Worm (Caenorhabditis elegans) whole organism, early embryonic: ENCODE measurements around the gene C56G2.4.

Experiments used
- B0310.2 ChIP-seq: sonication (generic microtip); optimal IDR thresholded peaks from 2 replicates; lab custom pipeline; 2016; ENCODE audit warnings: mild to moderate bottlenecking, missing genetic modification characterization, missing compliant biosample characterization
- F13C5.2 ChIP-seq: sonication (generic microtip); optimal IDR thresholded peaks from 2 replicates; lab custom pipeline; 2017; ENCODE audit warnings: mild to moderate bottlenecking, missing genetic modification characterization, inconsistent platforms, missing compliant biosample characterization
- ama-1 ChIP-seq: fragments of 150-350 bp; optimal IDR thresholded peaks from 2 replicates; lab custom pipeline; 2014
- flt-1 ChIP-seq: fragments of 200-800 bp; sonication (Bioruptor generic); IDR thresholded peaks from 2 replicates; pipeline ENCODE4 v1.3.6; 2022; ENCODE audit warnings: missing genetic modification characterization, missing compliant biosample characterization
- hmg-4 ChIP-seq: fragments of 200-800 bp; sonication (Bioruptor generic); optimal IDR thresholded peaks from 2 replicates; lab custom pipeline; 2018; ENCODE audit warnings: mild to moderate bottlenecking, missing genetic modification characterization, missing compliant biosample characterization
- hnd-1 ChIP-seq: sonication (generic microtip); optimal IDR thresholded peaks from 2 replicates; lab custom pipeline; 2016; ENCODE audit warnings: missing genetic modification characterization, missing compliant biosample characterization
- sea-1 ChIP-seq: fragments of 200-800 bp; sonication (Bioruptor generic); conservative IDR thresholded peaks from 2 replicates; pipeline ENCODE4 v1.3.6; 2022; ENCODE audit warnings: missing genetic modification characterization, missing compliant biosample characterization
- tbx-11 ChIP-seq: fragments of 200-800 bp; sonication (Bioruptor generic); IDR thresholded peaks from 2 replicates; pipeline ENCODE4 v1.3.6; 2022; ENCODE audit warnings: missing genetic modification characterization, missing compliant biosample characterization
- tra-4 ChIP-seq: sonication (generic microtip); optimal IDR thresholded peaks from 2 replicates; lab custom pipeline; 2017; ENCODE audit warnings: missing genetic modification characterization, missing compliant biosample characterization

DNA sequence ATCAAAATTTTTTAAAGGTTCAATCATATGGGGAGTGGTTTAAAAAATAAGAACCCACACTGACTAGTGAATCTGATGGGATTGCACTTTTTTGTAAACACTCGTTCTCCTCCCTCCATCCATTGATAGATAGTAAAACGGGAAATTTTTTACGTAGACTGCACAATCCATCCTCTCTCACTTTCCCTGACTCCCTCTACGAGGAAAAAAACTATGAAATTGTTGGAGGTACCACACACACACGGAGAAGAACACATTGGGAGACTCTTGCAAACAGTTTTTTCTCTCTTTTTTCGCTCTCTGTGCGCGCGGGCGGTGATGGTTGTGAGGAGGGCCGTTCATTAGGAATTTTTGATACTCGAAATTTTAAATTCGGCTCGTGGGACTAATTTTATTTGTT, 23.8 kb downstream of the C56G2.4 start:
- no peak for TF ChIP-seq ama-1 (lab: Kevin White, UChicago)
- TF ChIP-seq sea-1, result no peak
- TF ChIP-seq tra-4 (tag; lab: Kevin White, UChicago), result no peak
- TF ChIP-seq hmg-4 (GFP tag; lab: Kevin White, UChicago), result no peak
- no peak for TF ChIP-seq F13C5.2
- no peak for TF ChIP-seq B0310.2 (tag; lab: Kevin White, UChicago)
- TF ChIP-seq hnd-1 (tag; lab: Kevin White, UChicago), result no peak
- no peak for TF ChIP-seq flt-1 (GFP tag; lab: Robert Waterston, UW)
- no peak for TF ChIP-seq tbx-11 (GFP tag; lab: Robert Waterston, UW)
